Worm (Caenorhabditis elegans) whole organism, midembryonic: ENCODE measurements around the gene F55B11.7.

ENCODE experiments used
- T22C8.4 ChIP-seq: fragments of 200-800 bp; sonication (Bioruptor generic); IDR thresholded peaks from 2 replicates; pipeline ENCODE4 v1.3.6; 2022; ENCODE audit warnings: missing genetic modification characterization, missing compliant biosample characterization
- cog-1 ChIP-seq: sonication (generic microtip); optimal IDR thresholded peaks from 2 replicates; lab custom pipeline; 2016; ENCODE audit warnings: missing genetic modification characterization, missing compliant biosample characterization
- flt-1 ChIP-seq: fragments of 200-800 bp; sonication (Bioruptor generic); IDR thresholded peaks from 2 replicates; pipeline ENCODE4 v1.3.6; 2022; ENCODE audit warnings: missing genetic modification characterization, missing compliant biosample characterization
- klf-2 ChIP-seq: fragments of 200-800 bp; sonication (Bioruptor generic); conservative IDR thresholded peaks from 2 replicates; pipeline ENCODE4 v1.3.6; 2022; ENCODE audit warnings: missing genetic modification reagents, missing genetic modification characterization, missing compliant biosample characterization
- med-1 ChIP-seq: sonication (generic microtip); optimal IDR thresholded peaks from 2 replicates; lab custom pipeline; 2017; ENCODE audit warnings: missing genetic modification characterization, mild to moderate bottlenecking, missing compliant biosample characterization, antibody characterized with exemption, missing genetic modification reagents; ENCODE audit not compliant: insufficient read depth
- ref-1 ChIP-seq: fragments of 200-800 bp; sonication (Bioruptor generic); conservative IDR thresholded peaks from 2 replicates; pipeline ENCODE4 v1.3.6; 2022; ENCODE audit warnings: missing genetic modification reagents, missing genetic modification characterization, missing compliant biosample characterization
- tab-1 ChIP-seq: fragments of 200-800 bp; sonication (Bioruptor generic); IDR thresholded peaks from 2 replicates; pipeline ENCODE4 v1.3.6; 2022; ENCODE audit warnings: missing genetic modification characterization, missing compliant biosample characterization
- ztf-23 ChIP-seq: fragments of 200-800 bp; sonication (Bioruptor generic); IDR thresholded peaks from 2 replicates; pipeline ENCODE4 v1.3.6; 2022; ENCODE audit warnings: missing genetic modification reagents, missing genetic modification characterization, missing compliant biosample characterization
- ztf-29 ChIP-seq: fragments of 200-800 bp; sonication (Bioruptor generic); IDR thresholded peaks from 2 replicates; pipeline ENCODE4 v1.3.6; 2022; ENCODE audit warnings: missing genetic modification reagents, missing genetic modification characterization, missing compliant biosample characterization

The F55B11.7 gene

DNA sequence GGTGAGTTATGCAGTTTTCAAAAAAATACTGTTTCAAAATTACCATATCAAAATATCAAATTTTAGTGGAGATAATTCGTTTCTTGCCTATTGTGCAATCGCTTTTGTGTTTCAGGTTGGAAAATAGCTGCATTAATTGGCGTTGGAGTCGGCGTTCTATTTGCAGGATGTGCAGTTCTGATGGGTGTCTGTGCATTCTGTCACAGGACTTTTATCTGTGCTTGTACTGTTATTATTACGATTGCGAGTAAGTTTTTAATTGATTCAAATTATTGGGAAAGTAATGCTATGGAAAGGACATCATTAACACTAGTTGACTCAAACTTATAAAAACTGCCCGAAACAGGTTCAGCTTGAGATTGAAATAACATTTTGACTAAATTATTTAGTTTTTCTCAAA is 27.0 kb downstream of the F55B11.7 start:
- TF ChIP-seq cog-1 (tag; lab: Kevin White, UChicago): no peak

DNA sequence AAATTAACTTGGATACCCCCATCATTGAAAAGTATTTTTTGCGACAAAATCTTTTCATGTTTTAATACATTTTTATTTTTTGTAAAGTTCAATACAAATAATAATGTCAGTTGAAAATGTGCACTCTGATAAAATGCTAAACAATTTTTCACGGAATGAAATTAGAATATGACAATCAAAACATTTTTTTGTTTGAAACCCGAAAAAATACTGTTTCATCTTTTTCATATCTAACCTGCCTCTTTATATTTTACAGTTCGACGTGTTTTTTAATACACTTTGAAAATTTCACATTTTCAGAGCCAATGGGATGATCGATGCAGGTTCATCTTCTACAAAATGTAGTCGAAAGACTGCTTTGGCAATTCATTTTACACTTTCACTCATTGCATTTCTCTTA is 28.0 kb downstream of the F55B11.7 start, which contains the start of gene clc-8:
clc-8 (plus strand) TSS at position 301 of the 400 bp plus-strand sequence.
- no peak for TF ChIP-seq cog-1 (tag; lab: Kevin White, UChicago)
- no peak for TF ChIP-seq T22C8.4 (GFP tag; lab: Robert Waterston, UW)
- TF ChIP-seq ref-1: no peak
- TF ChIP-seq med-1 (GFP tag; lab: Kevin White, UChicago): no peak
- TF ChIP-seq ztf-23 (GFP tag; lab: Robert Waterston, UW): no peak
- TF ChIP-seq ztf-29 (GFP tag; lab: Robert Waterston, UW): no peak
- TF ChIP-seq flt-1 (GFP tag; lab: Robert Waterston, UW): no peak
- no peak for TF ChIP-seq klf-2 (GFP tag; lab: Robert Waterston, UW)
- TF ChIP-seq tab-1 (GFP tag; lab: Robert Waterston, UW): no peak

DNA sequence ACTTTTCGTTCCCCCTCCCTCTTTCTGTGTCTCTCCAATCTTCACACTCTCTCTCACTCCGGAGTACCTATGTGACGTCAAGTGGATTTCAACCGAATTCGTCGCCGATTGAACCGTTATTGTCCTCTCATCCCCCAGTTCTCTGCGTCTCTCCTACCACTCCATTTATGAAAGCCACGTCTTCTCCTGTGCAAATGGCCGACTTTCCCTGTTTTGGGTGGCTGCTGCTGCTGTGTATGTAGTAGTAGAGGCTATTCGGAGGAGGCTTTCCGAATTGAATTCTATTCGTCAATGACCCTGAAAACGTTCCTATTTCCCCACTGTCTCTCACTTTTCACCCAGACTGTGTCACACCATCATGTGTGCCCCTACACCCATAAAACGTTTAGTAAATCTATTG is 30.1 kb downstream of the F55B11.7 start:
- TF ChIP-seq ref-1: no peak
- no peak for TF ChIP-seq ztf-29 (GFP tag; lab: Robert Waterston, UW)
- no peak for TF ChIP-seq T22C8.4 (GFP tag; lab: Robert Waterston, UW)
- no peak for TF ChIP-seq klf-2 (GFP tag; lab: Robert Waterston, UW)
- TF ChIP-seq tab-1 (GFP tag; lab: Robert Waterston, UW): no peak
- no peak for TF ChIP-seq ztf-23 (GFP tag; lab: Robert Waterston, UW)
- TF ChIP-seq flt-1 (GFP tag; lab: Robert Waterston, UW): no peak
- no peak for TF ChIP-seq cog-1 (tag; lab: Kevin White, UChicago)
- TF ChIP-seq med-1 (GFP tag; lab: Kevin White, UChicago): no peak

DNA sequence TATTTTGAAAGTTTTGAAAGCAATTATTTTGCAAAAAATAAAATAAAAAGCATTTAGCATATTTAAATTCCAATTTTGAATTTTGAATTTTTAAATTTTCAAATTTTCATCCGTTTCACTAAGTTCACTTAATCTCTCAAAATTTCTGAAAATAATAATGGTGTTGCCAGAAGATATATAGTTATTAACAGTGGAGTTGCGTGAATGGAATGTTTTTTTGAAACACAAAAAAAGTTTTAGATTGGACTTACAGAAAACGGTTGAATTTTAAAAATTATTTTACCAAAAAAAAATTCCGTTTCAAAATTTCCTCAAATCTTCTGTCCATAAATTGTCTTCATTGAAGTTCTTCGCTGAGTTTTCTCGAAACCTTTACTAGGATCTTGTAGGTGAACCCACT is 30.6 kb downstream of the F55B11.7 start:
- TF ChIP-seq tab-1 (GFP tag; lab: Robert Waterston, UW): no peak
- TF ChIP-seq ztf-23 (GFP tag; lab: Robert Waterston, UW): no peak

DNA sequence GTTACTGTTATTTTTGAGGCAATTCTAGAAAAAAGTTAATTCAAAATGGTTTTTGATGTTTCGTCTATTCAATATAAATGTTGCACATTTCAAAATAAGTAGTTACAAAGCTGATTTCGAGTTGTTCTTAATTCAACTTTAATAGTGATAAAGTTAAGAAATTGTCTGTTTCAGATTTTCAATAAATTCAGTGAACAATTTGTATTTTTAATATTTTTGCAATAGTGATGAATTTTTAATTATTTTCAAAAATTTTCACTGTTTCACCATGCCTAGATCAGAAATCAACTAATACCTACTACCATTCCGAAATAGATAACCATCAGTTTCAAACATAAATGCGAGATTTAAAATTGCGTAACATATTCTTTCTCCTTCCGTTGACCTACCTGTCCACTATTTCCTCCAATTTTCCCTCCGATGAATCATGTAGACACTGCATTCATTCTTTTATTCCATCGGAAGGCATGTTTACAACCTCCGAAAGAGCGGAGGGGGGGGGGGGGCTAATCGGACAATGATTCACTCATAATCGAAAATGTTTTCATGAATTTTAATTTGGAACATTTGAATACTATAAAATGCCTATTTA is 31.7 kb downstream of the F55B11.7 start:
- no peak for TF ChIP-seq tab-1 (GFP tag; lab: Robert Waterston, UW)
- TF ChIP-seq ztf-23 (GFP tag; lab: Robert Waterston, UW): no peak
- no peak for TF ChIP-seq ztf-29 (GFP tag; lab: Robert Waterston, UW)
- TF ChIP-seq flt-1 (GFP tag; lab: Robert Waterston, UW): no peak
- no peak for TF ChIP-seq med-1 (GFP tag; lab: Kevin White, UChicago)
- TF ChIP-seq klf-2 (GFP tag; lab: Robert Waterston, UW): no peak
- TF ChIP-seq ref-1: no peak
- no peak for TF ChIP-seq cog-1 (tag; lab: Kevin White, UChicago)
- TF ChIP-seq T22C8.4 (GFP tag; lab: Robert Waterston, UW): no peak

DNA sequence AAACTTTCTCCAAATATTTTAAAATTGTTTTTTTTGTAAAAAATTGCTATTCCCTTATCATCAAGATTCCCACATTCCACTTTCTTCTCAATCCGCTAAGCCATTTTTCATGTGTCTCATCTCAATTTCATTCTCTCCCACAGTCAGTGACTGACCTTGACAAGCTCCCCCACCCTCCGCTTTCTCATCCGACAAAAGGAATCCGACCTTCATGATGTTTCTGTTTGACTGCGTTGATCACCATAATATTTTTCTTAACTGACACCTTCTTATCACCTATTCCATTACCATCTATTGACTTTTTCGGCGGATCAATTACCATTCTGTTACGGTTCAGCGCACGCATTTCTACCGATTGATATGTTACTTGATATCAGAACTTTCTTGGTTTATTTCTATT is 32.8 kb downstream of the F55B11.7 start:
- TF ChIP-seq T22C8.4 (GFP tag; lab: Robert Waterston, UW): no peak
- TF ChIP-seq ztf-29 (GFP tag; lab: Robert Waterston, UW): no peak
- no peak for TF ChIP-seq med-1 (GFP tag; lab: Kevin White, UChicago)
- no peak for TF ChIP-seq tab-1 (GFP tag; lab: Robert Waterston, UW)
- TF ChIP-seq ref-1: no peak

DNA sequence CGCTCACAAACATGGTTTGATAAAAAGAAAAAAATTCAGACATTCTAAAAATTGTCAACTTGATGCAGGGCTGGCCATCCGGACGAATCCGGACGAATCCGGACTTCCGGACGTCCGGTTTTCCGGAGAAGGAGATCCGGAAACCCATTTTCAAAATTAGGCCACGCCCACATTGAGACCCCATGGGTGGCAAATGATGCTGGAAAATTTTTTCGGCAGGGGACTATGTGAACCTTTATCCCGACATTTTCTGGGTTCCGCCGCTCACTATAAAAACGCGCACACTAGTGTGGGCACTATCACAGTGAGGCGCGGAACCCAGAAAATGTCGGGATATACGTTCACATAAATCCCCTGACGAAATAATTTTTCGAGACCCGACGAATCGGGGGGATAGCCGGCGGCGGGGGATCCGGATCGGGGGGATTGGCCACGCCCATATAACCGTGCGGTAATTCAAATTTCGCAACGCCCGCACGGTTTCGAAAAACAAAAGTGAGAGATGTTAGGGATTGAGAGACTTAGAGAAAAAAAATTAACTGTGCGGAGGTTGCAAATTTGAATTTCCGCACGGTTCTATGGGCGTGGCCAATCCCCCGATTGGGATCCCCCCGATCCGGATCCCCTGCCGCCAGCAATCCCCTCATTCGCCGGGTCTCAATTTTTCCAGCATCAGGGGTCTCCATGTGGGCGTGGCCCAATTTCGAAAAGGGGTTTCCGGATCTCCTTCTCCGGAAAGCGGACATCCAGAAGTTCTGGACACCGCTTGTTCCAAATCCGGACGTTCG is 33.9 kb downstream of the F55B11.7 start:
- TF ChIP-seq flt-1 (GFP tag; lab: Robert Waterston, UW) (no peak), med-1 (GFP tag; lab: Kevin White, UChicago) (no peak), cog-1 (tag; lab: Kevin White, UChicago) (no peak), ztf-23 (GFP tag; lab: Robert Waterston, UW) (no peak), ztf-29 (GFP tag; lab: Robert Waterston, UW) (no peak), klf-2 (GFP tag; lab: Robert Waterston, UW) (no peak), tab-1 (GFP tag; lab: Robert Waterston, UW) (no peak), ref-1 (no peak), T22C8.4 (GFP tag; lab: Robert Waterston, UW) (no peak)

DNA sequence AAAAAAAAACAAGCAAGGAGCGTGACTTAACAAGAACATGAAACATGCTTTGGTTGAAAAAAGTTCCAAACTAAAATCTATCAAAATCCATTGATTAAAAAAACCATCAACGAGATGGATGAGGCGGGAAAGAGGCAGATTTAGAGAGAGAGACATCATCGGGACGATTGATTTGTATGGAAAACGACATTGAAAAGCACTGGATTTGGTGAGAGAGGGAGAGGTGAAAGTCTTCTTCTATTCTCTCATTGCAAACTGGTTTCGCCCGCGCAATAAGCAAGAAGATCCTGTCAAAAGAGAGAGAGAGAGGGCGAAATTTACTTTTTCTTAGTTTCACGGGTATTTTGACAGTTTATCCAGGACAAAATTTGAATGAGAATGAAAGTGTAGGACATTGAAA is 36.7 kb downstream of the F55B11.7 start:
- TF ChIP-seq T22C8.4 (GFP tag; lab: Robert Waterston, UW): no peak
- no peak for TF ChIP-seq med-1 (GFP tag; lab: Kevin White, UChicago)
- TF ChIP-seq klf-2 (GFP tag; lab: Robert Waterston, UW): no peak
- TF ChIP-seq cog-1 (tag; lab: Kevin White, UChicago): no peak
- no peak for TF ChIP-seq ztf-29 (GFP tag; lab: Robert Waterston, UW)
- TF ChIP-seq ztf-23 (GFP tag; lab: Robert Waterston, UW): no peak
- no peak for TF ChIP-seq flt-1 (GFP tag; lab: Robert Waterston, UW)
- TF ChIP-seq ref-1: no peak
- no peak for TF ChIP-seq tab-1 (GFP tag; lab: Robert Waterston, UW)

DNA sequence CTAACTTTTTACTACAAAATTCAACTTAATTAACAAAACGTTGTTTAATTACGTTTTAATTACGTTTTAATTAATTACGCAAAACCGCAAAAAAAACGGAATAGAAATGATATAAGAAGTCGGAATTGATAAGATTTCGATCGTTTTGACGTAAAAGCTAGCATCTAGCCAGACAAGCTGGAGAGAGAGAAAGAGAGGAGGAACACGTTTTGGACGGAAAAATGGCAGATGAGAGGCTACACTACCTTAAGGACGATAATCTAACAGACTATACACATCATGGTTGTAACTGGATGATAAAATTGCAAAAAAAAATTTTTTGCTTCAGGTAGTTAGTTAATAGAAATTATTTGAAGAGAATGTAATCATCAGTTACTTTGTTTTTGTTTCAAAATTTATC is 37.6 kb downstream of the F55B11.7 start:
- TF ChIP-seq cog-1 (tag; lab: Kevin White, UChicago): no peak
- no peak for TF ChIP-seq tab-1 (GFP tag; lab: Robert Waterston, UW)
- no peak for TF ChIP-seq ztf-29 (GFP tag; lab: Robert Waterston, UW)
- no peak for TF ChIP-seq T22C8.4 (GFP tag; lab: Robert Waterston, UW)
